Fruit fly (Drosophila melanogaster): Measurements from ENCODE around the gene CG4194.

The CG4194 gene

DNA sequence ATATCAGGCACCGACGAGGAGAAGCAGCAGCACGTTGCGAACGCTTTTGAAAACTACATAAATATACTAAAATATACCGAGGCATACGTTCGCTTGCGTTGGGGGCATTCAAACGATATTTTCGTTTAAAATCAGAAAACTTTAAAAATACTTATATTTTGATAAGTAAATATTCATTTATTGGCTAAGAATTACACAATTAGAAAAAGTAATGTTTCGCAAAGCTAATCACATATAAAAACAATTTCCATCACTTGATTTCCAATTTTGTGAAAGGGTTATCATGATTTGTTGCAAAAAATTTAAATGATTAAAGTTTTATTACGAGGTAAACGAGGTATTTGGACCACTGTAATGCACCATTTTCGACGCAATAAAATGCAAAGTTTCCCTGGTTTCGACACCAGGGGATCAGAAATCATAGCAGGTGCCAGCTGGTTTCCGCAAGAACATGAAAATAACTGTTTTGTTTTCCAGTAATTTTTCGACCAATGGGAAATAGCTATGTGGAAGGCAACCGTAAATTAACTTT, 7.5 kb downstream of the CG4194 start, which contains the start of gene CG4045 (continued):
- no peak for TF ChIP-seq CG2202 (tag; optimal IDR thresholded peaks at IDR 0.05)
- TF ChIP-seq sima (GFP tag; optimal IDR thresholded peaks at IDR 0.05) = no peak
- TF ChIP-seq Xrp1 (GFP tag; IDR thresholded peaks at IDR 0.05) = no peak
- TF ChIP-seq danr (GFP tag; IDR thresholded peaks at IDR 0.05) = no peak
- 0 out of 2 replicates have a peak, but pooled peaks have one; percentile 24 for TF ChIP-seq CG6689 (GFP tag; IDR thresholded peaks at IDR 0.05)
- peak; percentile 83 for TF ChIP-seq wek (GFP tag; optimal IDR thresholded peaks at IDR 0.05)
- TF ChIP-seq CG11560 (tag; IDR thresholded peaks at IDR 0.05) = no peak
- no peak for TF ChIP-seq B-H2 (GFP tag; optimal IDR thresholded peaks at IDR 0.05)
- no peak for TF ChIP-seq CG1233 (GFP tag; optimal IDR thresholded peaks at IDR 0.05)
- no peak for TF ChIP-seq ap (GFP tag; IDR thresholded peaks at IDR 0.05)
- no peak for TF ChIP-seq CG6272 (GFP tag; IDR thresholded peaks at IDR 0.05)
- TF ChIP-seq CG32767 (GFP tag; IDR thresholded peaks at IDR 0.05) = no peak
- TF ChIP-seq CG17359 (tag; optimal IDR thresholded peaks at IDR 0.05) = no peak
- no peak for TF ChIP-seq fd102C (GFP tag; optimal IDR thresholded peaks at IDR 0.05)
- TF ChIP-seq dpn (GFP tag; optimal IDR thresholded peaks at IDR 0.05) = no peak
- no peak for TF ChIP-seq aop (GFP tag; IDR thresholded peaks at IDR 0.05)
- peak; percentile 28 for TF ChIP-seq grau (tag; optimal IDR thresholded peaks at IDR 0.05)
- no peak for TF ChIP-seq CG18476 (GFP tag; optimal IDR thresholded peaks at IDR 0.05)
- TF ChIP-seq CG16863 (GFP tag; optimal IDR thresholded peaks at IDR 0.05) = no peak
- peak; percentile 19 for TF ChIP-seq CG10267 (tag; optimal IDR thresholded peaks at IDR 0.05)
- no peak for TF ChIP-seq CG4854 (GFP tag; optimal IDR thresholded peaks at IDR 0.05)
- TF ChIP-seq Poxn (GFP tag; IDR thresholded peaks at IDR 0.05) = no peak
- no peak for TF ChIP-seq Xbp1 (GFP tag; optimal IDR thresholded peaks at IDR 0.05)
- TF ChIP-seq Med (GFP tag) = no peak
- no peak for TF ChIP-seq Lpt (GFP tag; optimal IDR thresholded peaks at IDR 0.05)
- TF ChIP-seq gsb (GFP tag; IDR thresholded peaks at IDR 0.05) = no peak
- TF ChIP-seq fd3F (GFP tag; optimal IDR thresholded peaks at IDR 0.05) = no peak
- no peak for TF ChIP-seq CG4730 (GFP tag; IDR thresholded peaks at IDR 0.05)
- TF ChIP-seq zfh1 (GFP tag; IDR thresholded peaks at IDR 0.05) = no peak
- peak; percentile 20 for TF ChIP-seq pzg (GFP tag; optimal IDR thresholded peaks at IDR 0.05)
- TF ChIP-seq Oaz (GFP tag; IDR thresholded peaks at IDR 0.05) = no peak
- no peak for TF ChIP-seq CG14860 (GFP tag; IDR thresholded peaks at IDR 0.05; ENCODE audit: partially characterized antibody)
- no peak for TF ChIP-seq sisA (GFP tag; IDR thresholded peaks at IDR 0.05)
- TF ChIP-seq Hmr (GFP tag; optimal IDR thresholded peaks at IDR 0.05) = no peak
- no peak for TF ChIP-seq Fer2 (tag; optimal IDR thresholded peaks at IDR 0.05)
- no peak for TF ChIP-seq CG12155 (GFP tag; optimal IDR thresholded peaks at IDR 0.05)
- TF ChIP-seq Kr (GFP tag; optimal IDR thresholded peaks at IDR 0.05) = no peak
- no peak for TF ChIP-seq CG10366 (GFP tag; IDR thresholded peaks at IDR 0.05)
- TF ChIP-seq CG8089 (GFP tag; optimal IDR thresholded peaks at IDR 0.05) = no peak
- TF ChIP-seq Dbx (GFP tag; IDR thresholded peaks at IDR 0.05) = no peak
- TF ChIP-seq tx (GFP tag; optimal IDR thresholded peaks at IDR 0.05) = no peak
- peak; percentile 23 for TF ChIP-seq CG2712 (tag; optimal IDR thresholded peaks at IDR 0.05)
- no peak for TF ChIP-seq shn (GFP tag; optimal IDR thresholded peaks at IDR 0.05)
- TF ChIP-seq dmrt99B (tag; optimal IDR thresholded peaks at IDR 0.05) = peak; percentile 31
- TF ChIP-seq CG14050 (GFP tag; IDR thresholded peaks at IDR 0.05) = no peak
- no peak for TF ChIP-seq wor (GFP tag; IDR thresholded peaks at IDR 0.05)
- no peak for TF ChIP-seq Hsf (GFP tag; optimal IDR thresholded peaks at IDR 0.05)
- TF ChIP-seq CG11456 (GFP tag; IDR thresholded peaks at IDR 0.05) = no peak
- no peak for TF ChIP-seq Asciz (GFP tag; optimal IDR thresholded peaks at IDR 0.05)
- no peak for TF ChIP-seq CG33213 (GFP tag; optimal IDR thresholded peaks at IDR 0.05)
- no peak for TF ChIP-seq E2f1 (GFP tag; IDR thresholded peaks at IDR 0.05)
- no peak for TF ChIP-seq al (GFP tag; IDR thresholded peaks at IDR 0.05)
- TF ChIP-seq emc (GFP tag; optimal IDR thresholded peaks at IDR 0.05) = no peak
